Fruit fly (Drosophila melanogaster): Measurements from ENCODE around the gene Pkd2.

Pkd2 gene

dm6 chr2L:12415485-12416137 is 17.5 kb downstream of the Pkd2 start (continued):
- TF ChIP-seq grau (tag; optimal IDR thresholded peaks at IDR 0.05) (peak; percentile 37), lov (optimal IDR thresholded peaks at IDR 0.05) (no peak), lov (GFP tag; IDR thresholded peaks at IDR 0.05) (no peak), fd96Cb (tag; optimal IDR thresholded peaks at IDR 0.05) (peak; percentile 31), CG33213 (GFP tag; optimal IDR thresholded peaks at IDR 0.05) (no peak), CG7839 (tag; optimal IDR thresholded peaks at IDR 0.05) (peak; percentile 55), CG10147 (GFP tag; optimal IDR thresholded peaks at IDR 0.05) (peak; percentile 33), CG33557 (GFP tag; optimal IDR thresholded peaks at IDR 0.05) (no peak), CG4424 (GFP tag; optimal IDR thresholded peaks at IDR 0.05) (peak; percentile 19), CG15696 (tag; optimal IDR thresholded peaks at IDR 0.05) (peak; percentile 13), pb (GFP tag; optimal IDR thresholded peaks at IDR 0.05) (no peak), sima (GFP tag; optimal IDR thresholded peaks at IDR 0.05) (no peak), shn (GFP tag; optimal IDR thresholded peaks at IDR 0.05) (no peak), yki (optimal IDR thresholded peaks at IDR 0.05) (no peak), bsh (GFP tag; optimal IDR thresholded peaks at IDR 0.05) (peak in 1 of 2 experiments; percentile 16), PHDP (tag; optimal IDR thresholded peaks at IDR 0.05) (peak; percentile 43), Blimp-1 (GFP tag; optimal IDR thresholded peaks at IDR 0.05) (peak; percentile 37), trem (tag; optimal IDR thresholded peaks at IDR 0.05) (no peak), phol (tag; optimal IDR thresholded peaks at IDR 0.05) (peak; percentile 46), gem (tag; optimal IDR thresholded peaks at IDR 0.05) (peak; percentile 65), lola (GFP tag; optimal IDR thresholded peaks at IDR 0.05) (peak in 1 of 3 experiments; percentile 61), Xrp1 (GFP tag; IDR thresholded peaks at IDR 0.05) (peak; percentile 17; the same call in 1 of the 2 replicates), bowl (GFP tag; IDR thresholded peaks at IDR 0.05) (no peak), CG18599 (GFP tag; optimal IDR thresholded peaks at IDR 0.05) (peak; percentile 1), dmrt99B (tag; optimal IDR thresholded peaks at IDR 0.05) (peak; percentile 22), Mrtf (GFP tag; IDR thresholded peaks at IDR 0.05) (no peak), CG2712 (tag; optimal IDR thresholded peaks at IDR 0.05) (peak; percentile 67), CG30403 (GFP tag; optimal IDR thresholded peaks at IDR 0.05) (peak; percentile 53), D (optimal IDR thresholded peaks at IDR 0.05) (no peak), D (GFP tag; optimal IDR thresholded peaks at IDR 0.05) (peak; percentile 2), vvl (GFP tag; IDR thresholded peaks at IDR 0.05) (0 out of 2 replicates have a peak, but pooled peaks have one; percentile 5), Hmx (GFP tag; optimal IDR thresholded peaks at IDR 0.05) (peak; percentile 32), CG8388 (GFP tag; optimal IDR thresholded peaks at IDR 0.05) (peak; percentile 23), Hr3 (GFP tag; optimal IDR thresholded peaks at IDR 0.05) (peak; percentile 9), CG2199 (GFP tag; IDR thresholded peaks at IDR 0.05) (no peak), dysf (GFP tag; IDR thresholded peaks at IDR 0.05) (no peak), CG17829 (tag; optimal IDR thresholded peaks at IDR 0.05) (peak; percentile 11), CG2678 (tag; optimal IDR thresholded peaks at IDR 0.05) (peak; percentile 55), CG8924 (tag; optimal IDR thresholded peaks at IDR 0.05) (peak; percentile 34), z (GFP tag; IDR thresholded peaks at IDR 0.05) (peak; percentile 66; the same call in 2 of the 3 replicates), CG31441 (GFP tag; IDR thresholded peaks at IDR 0.05) (peak; percentile 46; the same call in 1 of the 2 replicates), Sox100B (GFP tag; optimal IDR thresholded peaks at IDR 0.05) (peak; percentile 42), bcd (GFP tag; optimal IDR thresholded peaks at IDR 0.05) (peak; percentile 13), CG2129 (GFP tag; IDR thresholded peaks at IDR 0.05; ENCODE audit: partially characterized antibody) (no peak)

All from whole organism, embryonic.